Worm (Caenorhabditis elegans): ENCODE results near the gene lron-14.

- TF ChIP-seq xbp-1 (tag; optimal IDR thresholded peaks at IDR 0.05) = no peak
- TF ChIP-seq nhr-28 (tag; optimal IDR thresholded peaks at IDR 0.05) = no peak
- no peak for TF ChIP-seq ama-1 (optimal IDR thresholded peaks at IDR 0.05)
- no peak for TF ChIP-seq efl-1 (optimal IDR thresholded peaks at IDR 0.05)
- peak in 1 of 2 experiments; percentile 18 for TF ChIP-seq efl-1 (GFP tag; optimal IDR thresholded peaks at IDR 0.05 in 1 of 2)
- no peak for TF ChIP-seq zip-4 (GFP tag; optimal IDR thresholded peaks at IDR 0.05)
- no peak for TF ChIP-seq nhr-237 (tag; optimal IDR thresholded peaks at IDR 0.05)
- no peak for TF ChIP-seq zag-1 (tag; optimal IDR thresholded peaks at IDR 0.05)
These were observed 35.2 kb upstream of the lron-14 start, which contains the start of gene aat-1 for ce11 chrIV:9601595-9601994.
